Worm (Caenorhabditis elegans) whole organism, late embryonic: Measurements from ENCODE around the gene nspc-15.
A peak's percentile ranks its signal among the peaks of the same experiment; 100 is the strongest.

Source experiments
- C08G9.2 ChIP-seq: sonication (generic microtip); optimal IDR thresholded peaks from 2 replicates; lab custom pipeline; 2016; ENCODE audit warnings: mild to moderate bottlenecking, missing genetic modification characterization, moderate library complexity, missing compliant biosample characterization
- C38D4.7 ChIP-seq: fragments of 200-800 bp; sonication (Bioruptor generic); optimal IDR thresholded peaks from 2 replicates; lab custom pipeline; 2018; ENCODE audit warnings: mild to moderate bottlenecking, missing genetic modification characterization, moderate library complexity, missing compliant biosample characterization
- K02D7.2 ChIP-seq: sonication (generic microtip); optimal IDR thresholded peaks from 2 replicates; lab custom pipeline; 2017; ENCODE audit warnings: mild to moderate bottlenecking, missing genetic modification characterization, missing compliant biosample characterization
- T23F11.4 ChIP-seq: fragments of 200-800 bp; sonication (Bioruptor generic); optimal IDR thresholded peaks from 2 replicates; lab custom pipeline; 2018; ENCODE audit warnings: mild to moderate bottlenecking, missing genetic modification characterization, missing compliant biosample characterization
- Y22D7AL.16 ChIP-seq: sonication (generic microtip); optimal IDR thresholded peaks from 2 replicates; lab custom pipeline; 2016; ENCODE audit warnings: missing genetic modification characterization, missing compliant biosample characterization
- ama-1 ChIP-seq: fragments of 150-350 bp; optimal IDR thresholded peaks from 2 replicates; lab custom pipeline; 2014
- ceh-14 ChIP-seq: sonication (generic microtip); optimal IDR thresholded peaks from 2 replicates; lab custom pipeline; 2016; ENCODE audit warnings: missing genotype, missing genetic modification characterization, missing compliant biosample characterization
- ceh-18 ChIP-seq: sonication (generic microtip); optimal IDR thresholded peaks from 2 replicates; lab custom pipeline; 2016; ENCODE audit warnings: missing genetic modification characterization, missing compliant biosample characterization
- ceh-19 ChIP-seq: fragments of 200-800 bp; sonication (Bioruptor generic); optimal IDR thresholded peaks from 2 replicates; lab custom pipeline; 2018; ENCODE audit warnings: mild to moderate bottlenecking, missing genetic modification characterization, missing compliant biosample characterization
- ceh-22 ChIP-seq: sonication (generic microtip); optimal IDR thresholded peaks from 2 replicates; lab custom pipeline; 2017; ENCODE audit warnings: missing biosample characterization, missing genetic modification characterization
- ceh-34 ChIP-seq: sonication (generic microtip); optimal IDR thresholded peaks from 2 replicates; lab custom pipeline; 2016; ENCODE audit warnings: mild to moderate bottlenecking, missing genetic modification characterization, missing compliant biosample characterization
- ceh-45 ChIP-seq: fragments of 200-800 bp; sonication (Bioruptor generic); IDR thresholded peaks from 2 replicates; pipeline ENCODE4 v1.3.6; 2022; ENCODE audit warnings: missing genetic modification reagents, missing genetic modification characterization, missing compliant biosample characterization
- ceh-6 ChIP-seq: fragments of 200-800 bp; sonication (Bioruptor generic); optimal IDR thresholded peaks from 2 replicates; lab custom pipeline; 2018; ENCODE audit warnings: mild to moderate bottlenecking, missing genetic modification characterization, missing compliant biosample characterization
- che-1 ChIP-seq: sonication (generic microtip); optimal IDR thresholded peaks from 2 replicates; lab custom pipeline; 2016; ENCODE audit warnings: mild to moderate bottlenecking, missing genetic modification characterization, missing compliant biosample characterization
- dve-1 ChIP-seq: sonication (generic microtip); optimal IDR thresholded peaks from 2 replicates; lab custom pipeline; 2017; ENCODE audit warnings: antibody characterized with exemption, mild to moderate bottlenecking, missing genetic modification characterization, missing compliant biosample characterization
- ets-4 ChIP-seq: sonication (generic microtip); optimal IDR thresholded peaks from 2 replicates; lab custom pipeline; 2016; ENCODE audit warnings: missing genetic modification characterization, missing compliant biosample characterization
- fax-1 ChIP-seq: sonication (generic microtip); optimal IDR thresholded peaks from 2 replicates; lab custom pipeline; 2016; ENCODE audit warnings: missing genotype, missing genetic modification characterization, missing compliant biosample characterization
- fkh-6 ChIP-seq: sonication (generic microtip); optimal IDR thresholded peaks from 2 replicates; lab custom pipeline; 2016; ENCODE audit warnings: missing genetic modification characterization, missing compliant biosample characterization
- gmeb-2 ChIP-seq: sonication (generic microtip); optimal IDR thresholded peaks from 2 replicates; lab custom pipeline; 2016; ENCODE audit warnings: missing genetic modification characterization, inconsistent platforms, missing compliant biosample characterization
- hlh-13 ChIP-seq: fragments of 200-800 bp; sonication (Bioruptor generic); optimal IDR thresholded peaks from 2 replicates; lab custom pipeline; 2018; ENCODE audit warnings: mild to moderate bottlenecking, missing genetic modification characterization, missing compliant biosample characterization
- hlh-15 ChIP-seq: sonication (generic microtip); optimal IDR thresholded peaks from 2 replicates; lab custom pipeline; 2016; ENCODE audit warnings: missing genetic modification characterization, missing compliant biosample characterization
- hlh-30 ChIP-seq: sonication (generic microtip); optimal IDR thresholded peaks from 2 replicates; lab custom pipeline; 2017; ENCODE audit warnings: antibody characterized with exemption, missing genetic modification characterization, missing compliant biosample characterization; ENCODE audit not compliant: insufficient read depth
- hlh-6 ChIP-seq: sonication (generic microtip); optimal IDR thresholded peaks from 2 replicates; lab custom pipeline; 2016; ENCODE audit warnings: missing genotype, missing genetic modification characterization, missing compliant biosample characterization
- hlh-8 ChIP-seq: sonication (generic microtip); optimal IDR thresholded peaks from 2 replicates; lab custom pipeline; 2016; ENCODE audit warnings: missing genotype, missing genetic modification characterization, missing compliant biosample characterization
- lin-11 ChIP-seq: fragments of 200-800 bp; sonication (Bioruptor generic); optimal IDR thresholded peaks from 2 replicates; lab custom pipeline; 2018; ENCODE audit warnings: mild to moderate bottlenecking, missing genetic modification characterization, missing compliant biosample characterization
- madf-2 ChIP-seq: sonication (generic microtip); optimal IDR thresholded peaks from 2 replicates; lab custom pipeline; 2017; ENCODE audit warnings: missing genetic modification characterization, missing compliant biosample characterization
- odd-2 ChIP-seq: sonication (generic microtip); optimal IDR thresholded peaks from 2 replicates; lab custom pipeline; 2017; ENCODE audit warnings: antibody characterized with exemption, mild to moderate bottlenecking, missing genetic modification characterization, missing compliant biosample characterization
- pag-3 ChIP-seq: sonication (generic microtip); optimal IDR thresholded peaks from 2 replicates; lab custom pipeline; 2016; ENCODE audit warnings: missing compliant biosample characterization, missing genetic modification characterization, borderline replicate concordance
- pax-1 ChIP-seq: fragments of 150-350 bp; optimal IDR thresholded peaks from 2 replicates; lab custom pipeline; 2014; ENCODE audit warnings: missing biosample characterization, missing genetic modification characterization
- pha-2 ChIP-seq: sonication (generic microtip); optimal IDR thresholded peaks from 2 replicates; lab custom pipeline; 2017; ENCODE audit warnings: mild to moderate bottlenecking, missing genetic modification characterization, missing compliant biosample characterization
- pqm-1 ChIP-seq: sonication (generic microtip); optimal IDR thresholded peaks from 2 replicates; lab custom pipeline; 2016; ENCODE audit warnings: missing genetic modification characterization, missing compliant biosample characterization
- pros-1 ChIP-seq: fragments of 150-350 bp; optimal IDR thresholded peaks from 2 replicates; lab custom pipeline; 2014; ENCODE audit warnings: missing biosample characterization, missing genetic modification reagents, missing genetic modification characterization
- ref-2 ChIP-seq: sonication (generic microtip); optimal IDR thresholded peaks from 2 replicates; lab custom pipeline; 2016; ENCODE audit warnings: missing genetic modification characterization, missing compliant biosample characterization
- rnt-1 ChIP-seq: sonication (generic microtip); optimal IDR thresholded peaks from 2 replicates; lab custom pipeline; 2016; ENCODE audit warnings: missing genetic modification characterization, missing compliant biosample characterization
- sdc-2 ChIP-seq: sonication (generic microtip); optimal IDR thresholded peaks from 2 replicates; lab custom pipeline; 2016; ENCODE audit warnings: missing genotype, missing genetic modification characterization, missing compliant biosample characterization
- sox-2 ChIP-seq: fragments of 200-800 bp; sonication (Bioruptor generic); IDR thresholded peaks from 2 replicates; pipeline ENCODE4 v1.3.6; 2022; ENCODE audit warnings: missing genetic modification reagents, missing genetic modification characterization, missing compliant biosample characterization
- sox-4 ChIP-seq: sonication (generic microtip); optimal IDR thresholded peaks from 2 replicates; lab custom pipeline; 2017; ENCODE audit warnings: mild to moderate bottlenecking, missing genetic modification characterization, inconsistent platforms, missing compliant biosample characterization
- syd-9 ChIP-seq: sonication (generic microtip); optimal IDR thresholded peaks from 2 replicates; lab custom pipeline; 2016; ENCODE audit warnings: mild to moderate bottlenecking, missing genetic modification characterization, moderate library complexity, missing compliant biosample characterization
- tbx-2 ChIP-seq: sonication (generic microtip); optimal IDR thresholded peaks from 2 replicates; lab custom pipeline; 2016; ENCODE audit warnings: missing genetic modification characterization, missing compliant biosample characterization
- tbx-7 ChIP-seq: sonication (generic microtip); optimal IDR thresholded peaks from 2 replicates; lab custom pipeline; 2016; ENCODE audit warnings: missing genotype, missing genetic modification characterization, missing compliant biosample characterization
- unc-3 ChIP-seq, 2 experiments: fragments of 200-800 bp in 1 of 2; sonication (Bioruptor generic) in 1 of 2; sonication (generic microtip) in 1 of 2; conservative IDR thresholded peaks in 1 of 2; optimal IDR thresholded peaks in 1 of 2; 2 replicates each; pipeline versions ENCODE4 v1.3.6 to Lab custom; 2016 to 2022; ENCODE audit warnings: missing compliant biosample characterization in 2 of 2, missing genetic modification characterization in 2 of 2, missing genetic modification reagents in 1 of 2
- unc-42 ChIP-seq: sonication (generic microtip); optimal IDR thresholded peaks from 2 replicates; lab custom pipeline; 2016; ENCODE audit warnings: missing genotype, missing genetic modification characterization, missing compliant biosample characterization
- unc-86 ChIP-seq: sonication (generic microtip); optimal IDR thresholded peaks from 2 replicates; lab custom pipeline; 2016; ENCODE audit warnings: missing genetic modification characterization, missing compliant biosample characterization
- zip-5 ChIP-seq: sonication (generic microtip); optimal IDR thresholded peaks from 2 replicates; lab custom pipeline; 2016; ENCODE audit warnings: missing genetic modification characterization, missing compliant biosample characterization

nspc-15 gene

DNA sequence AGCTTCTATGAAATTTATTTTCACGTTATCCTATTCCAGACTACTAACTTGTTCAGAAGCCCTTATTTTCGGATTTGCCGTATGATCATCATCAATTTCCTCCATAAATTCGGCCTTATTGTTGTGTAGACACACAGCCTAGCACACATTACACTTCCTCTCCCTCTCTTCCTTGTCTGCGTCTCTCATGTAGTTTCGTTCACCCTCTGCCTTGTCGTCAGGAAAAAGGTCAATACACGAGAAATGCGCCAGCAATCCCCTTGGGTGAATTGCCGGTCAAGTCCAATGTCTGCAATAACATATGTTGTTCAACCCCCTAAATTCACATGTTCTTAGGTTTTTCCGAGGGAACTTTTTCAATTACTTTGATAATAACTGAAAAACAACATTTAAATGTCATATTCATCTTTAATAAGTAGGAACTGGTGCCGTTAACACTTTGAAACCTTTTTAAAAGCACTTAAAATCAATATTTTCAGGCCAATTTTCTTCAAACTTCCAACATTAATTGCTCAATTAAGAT lies 33.3 kb downstream of the nspc-15 start, which contains the start of gene F17E5.2 (continued):
- TF ChIP-seq hlh-30 = peak; percentile 32

DNA sequence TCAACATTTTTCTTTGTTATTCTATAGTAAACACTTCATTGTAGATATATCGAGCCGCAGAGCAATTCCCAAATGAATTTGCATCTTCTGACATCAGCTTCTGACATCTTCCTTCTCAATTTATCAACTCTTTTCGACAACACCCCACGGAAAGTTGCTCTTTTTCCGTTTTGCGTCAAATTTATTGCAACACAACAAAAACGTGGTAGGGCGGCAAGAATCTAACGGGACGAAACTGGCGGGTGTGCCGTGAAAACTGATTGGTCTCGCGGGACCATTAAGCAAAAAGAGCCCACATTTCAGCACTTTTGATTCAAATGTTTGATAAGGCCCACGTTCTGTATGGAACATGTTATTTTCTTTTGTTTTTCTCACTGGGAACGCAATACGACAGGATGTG lies 44.2 kb downstream of the nspc-15 start:
- no peak for TF ChIP-seq unc-42
- TF ChIP-seq unc-3 (GFP tag; conservative IDR thresholded peaks at IDR 0.05; lab: Robert Waterston, UW) = 0 out of 2 replicates have a peak, but pooled peaks have one; percentile 29
- TF ChIP-seq unc-3 (tag; optimal IDR thresholded peaks at IDR 0.05; lab: Kevin White, UChicago) = peak; percentile 35
- TF ChIP-seq, all 69 proteins: peak for 1

DNA sequence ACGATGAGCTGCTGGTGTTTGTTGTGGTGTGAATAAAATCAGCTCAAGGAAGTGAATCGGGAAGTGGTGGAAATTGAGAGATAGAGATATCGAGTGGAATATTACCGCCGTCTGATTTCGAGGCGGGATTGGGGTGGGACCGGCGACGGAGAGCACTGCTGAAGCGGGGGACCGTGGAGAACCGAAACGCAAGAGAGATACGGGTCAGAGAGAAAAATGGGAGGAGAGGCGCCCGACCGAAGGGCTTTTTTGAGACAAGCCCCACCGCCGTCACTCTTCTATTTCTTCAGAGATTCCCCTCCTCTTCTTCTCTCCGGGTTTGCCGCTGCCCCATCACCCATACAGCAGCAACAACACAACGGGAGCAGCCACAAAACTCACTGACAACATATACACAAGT lies 45.5 kb downstream of the nspc-15 start:
- no peak for TF ChIP-seq pqm-1 (tag; lab: Kevin White, UChicago)
- TF ChIP-seq ceh-18 = peak; percentile 3
- TF ChIP-seq lin-11 (tag; lab: Kevin White, UChicago) = no peak
- TF ChIP-seq unc-86 (tag; lab: Kevin White, UChicago) = no peak
- peak; percentile 8 for TF ChIP-seq rnt-1 (tag; lab: Kevin White, UChicago)
- TF ChIP-seq, all 69 proteins: peak for 2

DNA sequence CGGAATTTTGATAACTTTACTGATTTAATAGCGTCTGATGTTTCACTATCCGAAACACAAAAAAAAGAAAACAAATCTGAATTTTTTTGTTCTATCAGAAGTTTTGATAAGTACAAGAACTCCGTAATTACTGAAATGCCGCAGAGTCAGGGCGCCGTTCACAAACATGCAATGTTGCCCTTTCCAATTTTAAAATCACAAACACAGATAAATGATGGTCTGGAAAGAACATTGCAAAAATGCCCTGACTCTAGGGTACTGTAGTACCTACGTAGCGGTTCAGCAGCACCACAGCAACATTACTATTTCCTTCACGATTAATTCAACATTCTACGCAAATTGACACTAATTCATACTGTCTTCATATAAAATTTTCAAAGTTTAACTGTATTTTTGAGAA lies 46.0 kb downstream of the nspc-15 start:
- no peak for TF ChIP-seq hlh-30
- no peak for TF ChIP-seq syd-9 (tag; lab: Kevin White, UChicago)
- TF ChIP-seq unc-3 (GFP tag; conservative IDR thresholded peaks at IDR 0.05; lab: Robert Waterston, UW) = no peak
- no peak for TF ChIP-seq unc-3 (tag; optimal IDR thresholded peaks at IDR 0.05; lab: Kevin White, UChicago)
- TF ChIP-seq tbx-7 (tag; lab: Kevin White, UChicago) = no peak
- TF ChIP-seq pros-1 (tag; lab: Kevin White, UChicago) = no peak
- TF ChIP-seq pax-1 (tag; lab: Kevin White, UChicago) = no peak
- TF ChIP-seq Y22D7AL.16 (tag; lab: Kevin White, UChicago) = no peak
- TF ChIP-seq ceh-14 (tag; lab: Kevin White, UChicago) = no peak
- TF ChIP-seq hlh-13 (GFP tag; lab: Kevin White, UChicago) = no peak
- no peak for TF ChIP-seq ceh-22 (tag; lab: Kevin White, UChicago)
- TF ChIP-seq fax-1 (tag; lab: Kevin White, UChicago) = no peak
- no peak for TF ChIP-seq hlh-15 (tag; lab: Kevin White, UChicago)
- no peak for TF ChIP-seq hlh-6 (tag; lab: Kevin White, UChicago)
- TF ChIP-seq T23F11.4 (GFP tag; lab: Kevin White, UChicago) = no peak
- no peak for TF ChIP-seq zip-5 (tag; lab: Kevin White, UChicago)
- no peak for TF ChIP-seq sox-4 (tag; lab: Kevin White, UChicago)
- TF ChIP-seq ceh-6 (GFP tag; lab: Kevin White, UChicago) = no peak
- no peak for TF ChIP-seq unc-42
- no peak for TF ChIP-seq ref-2 (tag; lab: Kevin White, UChicago)
- TF ChIP-seq ama-1 (lab: Kevin White, UChicago) = no peak

DNA sequence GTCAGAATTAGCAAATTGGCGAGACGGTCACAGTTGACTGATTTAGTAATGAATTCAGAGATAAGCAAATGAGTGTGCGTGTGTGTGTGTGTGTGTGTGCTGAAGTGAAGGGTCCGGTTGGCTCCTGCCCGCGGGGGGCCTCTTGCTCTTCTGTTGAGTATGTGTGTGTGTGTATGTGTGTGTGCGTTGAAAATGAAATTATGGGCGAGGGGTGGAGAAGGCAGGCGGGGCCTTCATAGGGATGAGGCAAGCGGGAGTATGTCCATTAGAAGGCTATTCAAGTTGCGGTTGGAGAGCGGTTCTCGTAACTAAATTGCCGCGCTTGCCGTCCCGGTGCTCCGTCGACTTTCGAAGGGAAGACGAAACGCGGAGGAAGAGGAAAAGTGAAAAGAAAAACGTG lies 46.8 kb downstream of the nspc-15 start:
- TF ChIP-seq che-1 (tag; lab: Kevin White, UChicago) = no peak
- no peak for TF ChIP-seq ceh-45
- no peak for TF ChIP-seq ets-4 (tag; lab: Kevin White, UChicago)
- TF ChIP-seq sdc-2 (tag; lab: Kevin White, UChicago) = peak; percentile 8
- TF ChIP-seq Y22D7AL.16 (tag; lab: Kevin White, UChicago) = no peak
- no peak for TF ChIP-seq K02D7.2 (tag; lab: Kevin White, UChicago)
- TF ChIP-seq ceh-34 = no peak
- peak; percentile 30 for TF ChIP-seq hlh-6 (tag; lab: Kevin White, UChicago)
- TF ChIP-seq pha-2 (tag; lab: Kevin White, UChicago) = no peak
- TF ChIP-seq gmeb-2 = peak; percentile 34
- no peak for TF ChIP-seq hlh-8 (tag; lab: Kevin White, UChicago)
- TF ChIP-seq madf-2 (tag; lab: Kevin White, UChicago) = peak; percentile 28
- TF ChIP-seq zip-5 (tag; lab: Kevin White, UChicago) = no peak
- TF ChIP-seq ceh-19 (GFP tag; lab: Kevin White, UChicago) = no peak
- no peak for TF ChIP-seq pros-1 (tag; lab: Kevin White, UChicago)
- no peak for TF ChIP-seq C08G9.2 (tag; lab: Kevin White, UChicago)
- peak; percentile 47 for TF ChIP-seq tbx-2
- no peak for TF ChIP-seq odd-2 (tag; lab: Kevin White, UChicago)
- no peak for TF ChIP-seq dve-1 (tag; lab: Kevin White, UChicago)
- peak; percentile 37 for TF ChIP-seq ceh-14 (tag; lab: Kevin White, UChicago)
- no peak for TF ChIP-seq pag-3 (tag; lab: Kevin White, UChicago)
- TF ChIP-seq fkh-6 (tag; lab: Kevin White, UChicago) = no peak
- TF ChIP-seq sox-2 (GFP tag; lab: Robert Waterston, UW) = no peak
- TF ChIP-seq C38D4.7 = no peak
- peak; percentile 100 for TF ChIP-seq unc-42
- TF ChIP-seq tbx-7 (tag; lab: Kevin White, UChicago) = no peak
